Worm (Caenorhabditis elegans) whole organism, young adult: ENCODE measurements around the gene srh-295.

ENCODE experiments used
- B0336.3 ChIP-seq: fragments of 200-800 bp; sonication (Bioruptor generic); IDR thresholded peaks from 2 replicates; pipeline ENCODE4 v1.3.6; 2022; ENCODE audit warnings: missing genetic modification characterization, missing compliant biosample characterization
- D2030.7 ChIP-seq: fragments of 200-800 bp; sonication (Bioruptor generic); IDR thresholded peaks from 2 replicates; pipeline ENCODE4 v1.3.6; 2022; ENCODE audit warnings: missing genetic modification reagents, missing genetic modification characterization, missing compliant biosample characterization
- F10E7.11 ChIP-seq: sonication (generic microtip); optimal IDR thresholded peaks from 2 replicates; lab custom pipeline; 2017; ENCODE audit warnings: mild to moderate bottlenecking, missing genetic modification characterization, moderate library complexity, missing compliant biosample characterization
- F22D6.2 ChIP-seq: sonication (generic microtip); optimal IDR thresholded peaks from 2 replicates; lab custom pipeline; 2016; ENCODE audit warnings: mild to moderate bottlenecking, missing genetic modification characterization, missing compliant biosample characterization
- F33H1.4 ChIP-seq: fragments of 200-800 bp; sonication (Bioruptor generic); IDR thresholded peaks from 2 replicates; pipeline ENCODE4 v1.3.6; 2022; ENCODE audit warnings: missing genetic modification reagents, missing genetic modification characterization, missing compliant biosample characterization
- F52B5.7 ChIP-seq: sonication (generic microtip); optimal IDR thresholded peaks from 2 replicates; lab custom pipeline; 2016; ENCODE audit warnings: mild to moderate bottlenecking, missing genetic modification characterization, missing compliant biosample characterization
- T26A5.8 ChIP-seq: sonication (generic microtip); optimal IDR thresholded peaks from 2 replicates; lab custom pipeline; 2016; ENCODE audit warnings: missing genetic modification characterization, missing compliant biosample characterization
- Y95B8A.8 ChIP-seq: fragments of 200-800 bp; sonication (Bioruptor generic); IDR thresholded peaks from 2 replicates; pipeline ENCODE4 v1.3.6; 2022; ENCODE audit warnings: missing genetic modification reagents, missing genetic modification characterization, missing compliant biosample characterization
- aptf-2 ChIP-seq: fragments of 200-800 bp; sonication (Bioruptor generic); conservative IDR thresholded peaks from 2 replicates; pipeline ENCODE4 v1.3.6; 2022; ENCODE audit warnings: missing genetic modification reagents, missing genetic modification characterization, missing compliant biosample characterization
- aptf-3 ChIP-seq: fragments of 200-800 bp; sonication (Bioruptor generic); IDR thresholded peaks from 2 replicates; pipeline ENCODE4 v1.3.6; 2022; ENCODE audit warnings: missing genetic modification characterization, missing compliant biosample characterization
- atf-7 ChIP-seq: sonication (generic microtip); optimal IDR thresholded peaks from 2 replicates; lab custom pipeline; 2017; ENCODE audit warnings: mild to moderate bottlenecking, missing genetic modification characterization, missing compliant biosample characterization
- attf-3 ChIP-seq: fragments of 200-800 bp; sonication (Bioruptor generic); conservative IDR thresholded peaks from 2 replicates; pipeline ENCODE4 v1.3.6; 2022; ENCODE audit warnings: missing genetic modification reagents, missing genetic modification characterization, missing compliant biosample characterization
- attf-6 ChIP-seq: fragments of 200-800 bp; sonication (Bioruptor generic); IDR thresholded peaks from 2 replicates; pipeline ENCODE4 v1.3.6; 2022; ENCODE audit warnings: missing genetic modification reagents, missing genetic modification characterization, missing compliant biosample characterization
- bed-1 ChIP-seq: fragments of 200-800 bp; sonication (Bioruptor generic); IDR thresholded peaks from 2 replicates; pipeline ENCODE4 v1.3.6; 2022; ENCODE audit warnings: missing genetic modification reagents, missing genetic modification characterization, missing compliant biosample characterization
- bed-2 ChIP-seq: fragments of 200-800 bp; sonication (Bioruptor generic); IDR thresholded peaks from 2 replicates; pipeline ENCODE4 v1.3.6; 2022; ENCODE audit warnings: missing genetic modification reagents, missing genetic modification characterization, missing compliant biosample characterization
- cebp-1 ChIP-seq, 2 experiments: fragments of 200-800 bp in 1 of 2; sonication (Bioruptor generic) in 1 of 2; sonication (generic microtip) in 1 of 2; IDR thresholded peaks in 1 of 2; optimal IDR thresholded peaks in 1 of 2; 2 replicates each; pipeline versions ENCODE4 v1.3.6 to Lab custom; 2017 to 2022; ENCODE audit warnings: missing compliant biosample characterization in 2 of 2, missing genetic modification characterization in 2 of 2, mild to moderate bottlenecking in 1 of 2, missing genetic modification reagents in 1 of 2, moderate library complexity in 1 of 2
- ceh-100 ChIP-seq: fragments of 200-800 bp; sonication (Bioruptor generic); IDR thresholded peaks from 2 replicates; pipeline ENCODE4 v1.3.6; 2022; ENCODE audit warnings: missing genetic modification reagents, missing genetic modification characterization, missing compliant biosample characterization
- ceh-40 ChIP-seq: fragments of 200-800 bp; sonication (Bioruptor generic); IDR thresholded peaks from 2 replicates; pipeline ENCODE4 v1.3.6; 2022; ENCODE audit warnings: missing genetic modification characterization, missing compliant biosample characterization
- ceh-79 ChIP-seq: sonication (generic microtip); optimal IDR thresholded peaks from 2 replicates; lab custom pipeline; 2017; ENCODE audit warnings: mild to moderate bottlenecking, missing genetic modification characterization, missing compliant biosample characterization
- dox-1 ChIP-seq: fragments of 200-800 bp; sonication (Bioruptor generic); IDR thresholded peaks from 2 replicates; pipeline ENCODE4 v1.3.6; 2022; ENCODE audit warnings: missing genetic modification reagents, missing genetic modification characterization, missing compliant biosample characterization
- dpff-1 ChIP-seq: sonication (generic microtip); optimal IDR thresholded peaks from 2 replicates; lab custom pipeline; 2017; ENCODE audit warnings: mild to moderate bottlenecking, missing genetic modification characterization, missing compliant biosample characterization
- egl-18 ChIP-seq: fragments of 200-800 bp; sonication (Bioruptor generic); IDR thresholded peaks from 2 replicates; pipeline ENCODE4 v1.3.6; 2022; ENCODE audit warnings: missing genetic modification reagents, missing genetic modification characterization, missing compliant biosample characterization
- egl-44 ChIP-seq: fragments of 200-800 bp; sonication (Bioruptor generic); IDR thresholded peaks from 2 replicates; pipeline ENCODE4 v1.3.6; 2022; ENCODE audit warnings: missing genetic modification reagents, missing genetic modification characterization, missing compliant biosample characterization
- egrh-3 ChIP-seq: fragments of 200-800 bp; sonication (Bioruptor generic); IDR thresholded peaks from 2 replicates; pipeline ENCODE4 v1.3.6; 2022; ENCODE audit warnings: missing genetic modification reagents, missing genetic modification characterization, missing compliant biosample characterization
- ets-4 ChIP-seq: fragments of 200-800 bp; sonication (Bioruptor generic); optimal IDR thresholded peaks from 2 replicates; lab custom pipeline; 2018; ENCODE audit warnings: mild to moderate bottlenecking, missing genetic modification characterization, missing compliant biosample characterization
- hlh-26 ChIP-seq: fragments of 200-800 bp; sonication (Bioruptor generic); conservative IDR thresholded peaks from 2 replicates; pipeline ENCODE4 v1.3.6; 2022; ENCODE audit warnings: missing genetic modification reagents, missing genetic modification characterization, missing compliant biosample characterization
- hrde-1 ChIP-seq: sonication (generic microtip); optimal IDR thresholded peaks from 2 replicates; lab custom pipeline; 2016; ENCODE audit warnings: missing genetic modification characterization, mild to moderate bottlenecking, missing compliant biosample characterization, moderate library complexity, missing genotype, missing genetic modification reagents, borderline replicate concordance
- hsf-1 ChIP-seq: fragments of 200-800 bp; sonication (Bioruptor generic); IDR thresholded peaks from 2 replicates; pipeline ENCODE4 v1.3.6; 2022; ENCODE audit warnings: missing genetic modification reagents, missing genetic modification characterization, missing compliant biosample characterization
- let-607 ChIP-seq, 2 experiments: fragments of 200-800 bp in 1 of 2; sonication (Bioruptor generic) in 1 of 2; sonication (generic microtip) in 1 of 2; optimal IDR thresholded peaks; 2 replicates each; lab custom pipeline; 2016 to 2018; ENCODE audit warnings: mild to moderate bottlenecking in 2 of 2, missing compliant biosample characterization in 2 of 2, missing genetic modification characterization in 2 of 2, moderate library complexity in 2 of 2, missing genotype in 1 of 2
- lin-35 ChIP-seq, 3 experiments: fragments of 150-350 bp in 2 of 3; sonication (generic microtip) in 1 of 3; optimal IDR thresholded peaks; 2 replicates each; lab custom pipeline; 2014 to 2018; ENCODE audit warnings: missing biosample characterization in 3 of 3, missing genetic modification characterization in 3 of 3, missing genetic modification reagents in 3 of 3
- lin-54 ChIP-seq: fragments of 200-800 bp; sonication (Bioruptor generic); optimal IDR thresholded peaks from 2 replicates; lab custom pipeline; 2018; ENCODE audit warnings: mild to moderate bottlenecking, missing genetic modification characterization, missing compliant biosample characterization
- lir-1 ChIP-seq: fragments of 200-800 bp; sonication (Bioruptor generic); conservative IDR thresholded peaks from 2 replicates; pipeline ENCODE4 v1.3.6; 2022; ENCODE audit warnings: missing genetic modification reagents, missing genetic modification characterization, missing compliant biosample characterization
- madf-10 ChIP-seq: sonication (generic microtip); optimal IDR thresholded peaks from 2 replicates; lab custom pipeline; 2016; ENCODE audit warnings: mild to moderate bottlenecking, missing genetic modification characterization, missing compliant biosample characterization
- madf-3 ChIP-seq: fragments of 200-800 bp; sonication (Bioruptor generic); IDR thresholded peaks from 2 replicates; pipeline ENCODE4 v1.3.6; 2022; ENCODE audit warnings: missing genetic modification reagents, missing genetic modification characterization, missing compliant biosample characterization
- madf-6 ChIP-seq: fragments of 200-800 bp; sonication (Bioruptor generic); IDR thresholded peaks from 2 replicates; pipeline ENCODE4 v1.3.6; 2022; ENCODE audit warnings: missing genetic modification reagents, missing genetic modification characterization, missing compliant biosample characterization
- nhr-179 ChIP-seq: sonication (generic microtip); optimal IDR thresholded peaks from 2 replicates; lab custom pipeline; 2016; ENCODE audit warnings: mild to moderate bottlenecking, missing genetic modification characterization, missing compliant biosample characterization
- nhr-80 ChIP-seq: sonication (generic microtip); optimal IDR thresholded peaks from 2 replicates; lab custom pipeline; 2016; ENCODE audit warnings: missing genetic modification characterization, missing compliant biosample characterization
- pbrm-1 ChIP-seq: fragments of 200-800 bp; sonication (Bioruptor generic); IDR thresholded peaks from 2 replicates; pipeline ENCODE4 v1.3.6; 2022; ENCODE audit warnings: missing genetic modification reagents, missing genetic modification characterization, missing compliant biosample characterization
- pha-4 ChIP-seq: fragments of 150-350 bp; sonication (generic microtip); optimal IDR thresholded peaks from 2 replicates; lab custom pipeline; 2014; ENCODE audit warnings: missing biosample characterization, missing genetic modification reagents, missing genetic modification characterization
- rcor-1 ChIP-seq: fragments of 200-800 bp; sonication (Bioruptor generic); IDR thresholded peaks from 2 replicates; pipeline ENCODE4 v1.3.6; 2022; ENCODE audit warnings: missing genetic modification reagents, missing genetic modification characterization, missing compliant biosample characterization
- sdz-38 ChIP-seq: sonication (generic microtip); optimal IDR thresholded peaks from 2 replicates; lab custom pipeline; 2016; ENCODE audit warnings: missing genotype, missing genetic modification characterization, missing compliant biosample characterization
- xnd-1 ChIP-seq: sonication (generic microtip); optimal IDR thresholded peaks from 2 replicates; lab custom pipeline; 2016; ENCODE audit warnings: missing genotype, missing genetic modification reagents, missing genetic modification characterization, missing compliant biosample characterization
- ztf-22 ChIP-seq: fragments of 200-800 bp; sonication (Bioruptor generic); optimal IDR thresholded peaks from 2 replicates; lab custom pipeline; 2018; ENCODE audit warnings: mild to moderate bottlenecking, missing genetic modification characterization, moderate library complexity, missing compliant biosample characterization

Gene srh-295

ce11 chrV:15293865-15294264 lies 36.5 kb upstream of the srh-295 start, which contains the start of gene str-96:
Gene str-96 (minus strand): TSS chrV:15293965.
- TF ChIP-seq nhr-179 (no peak), hlh-26 (GFP tag; lab: Robert Waterston, UW) (no peak), sdz-38 (no peak), bed-1 (no peak), xnd-1 (tag; lab: Kevin White, UChicago) (no peak), F22D6.2 (tag; lab: Kevin White, UChicago) (no peak), cebp-1 (GFP tag; IDR thresholded peaks at IDR 0.05; lab: Robert Waterston, UW) (no peak), cebp-1 (tag; optimal IDR thresholded peaks at IDR 0.05; lab: Kevin White, UChicago) (no peak), lir-1 (no peak), egl-18 (GFP tag; lab: Robert Waterston, UW) (no peak), B0336.3 (GFP tag; lab: Robert Waterston, UW) (no peak), aptf-2 (GFP tag; lab: Robert Waterston, UW) (no peak)

- TF ChIP-seq egl-44 (peak; percentile 29; the same call in 1 of the 2 replicates), madf-6 (GFP tag; lab: Robert Waterston, UW) (peak; percentile 50), hsf-1 (peak; percentile 96), dox-1 (peak; percentile 77), egrh-3 (GFP tag; lab: Robert Waterston, UW) (0 out of 2 replicates have a peak, but pooled peaks have one; percentile 19), ceh-40 (peak; percentile 63; the same call in 1 of the 2 replicates), ceh-100 (GFP tag; lab: Robert Waterston, UW) (peak; percentile 53)
These were observed 35.0 kb upstream of the srh-295 start for ce11 chrV:15295436-15295835.

- no peak for TF ChIP-seq pbrm-1 (GFP tag; lab: Robert Waterston, UW)
- TF ChIP-seq attf-6 (GFP tag; lab: Robert Waterston, UW), result no peak
- TF ChIP-seq bed-2 (GFP tag; lab: Robert Waterston, UW), result no peak
- TF ChIP-seq F33H1.4 (GFP tag; lab: Robert Waterston, UW), result no peak
- TF ChIP-seq nhr-80 (tag; lab: Kevin White, UChicago), result peak; percentile 97
- TF ChIP-seq ets-4, result peak; percentile 83
- TF ChIP-seq aptf-3 (GFP tag; lab: Robert Waterston, UW), result no peak
- TF ChIP-seq D2030.7, result no peak
- no peak for TF ChIP-seq let-607 (tag; optimal IDR thresholded peaks at IDR 0.05; lab: Kevin White, UChicago)
- TF ChIP-seq lin-35 (GFP tag; optimal IDR thresholded peaks at IDR 0.05; lab: Kevin White, UChicago), result no peak
- no peak for TF ChIP-seq dpff-1 (tag; lab: Kevin White, UChicago)
- TF ChIP-seq madf-3 (GFP tag; lab: Robert Waterston, UW), result no peak
- no peak for TF ChIP-seq egrh-3 (GFP tag; lab: Robert Waterston, UW)
- no peak for TF ChIP-seq F10E7.11 (tag; lab: Kevin White, UChicago)
- no peak for TF ChIP-seq lir-1
- no peak for TF ChIP-seq Y95B8A.8 (GFP tag; lab: Robert Waterston, UW)
- TF ChIP-seq rcor-1 (GFP tag; lab: Robert Waterston, UW), result no peak
- TF ChIP-seq ceh-79 (tag; lab: Kevin White, UChicago), result no peak
- no peak for TF ChIP-seq F52B5.7 (tag; lab: Kevin White, UChicago)
- peak; percentile 69 for TF ChIP-seq atf-7
- TF ChIP-seq hrde-1 (tag; lab: Kevin White, UChicago), result no peak
- peak; percentile 88 for TF ChIP-seq ztf-22
- peak; percentile 24 for TF ChIP-seq madf-10 (tag; lab: Kevin White, UChicago)
- peak; percentile 23 for TF ChIP-seq pha-4 (tag; lab: Kevin White, UChicago)
- no peak for TF ChIP-seq attf-3 (GFP tag; lab: Robert Waterston, UW)
- no peak for TF ChIP-seq sdz-38
- TF ChIP-seq lin-54 (GFP tag; lab: Kevin White, UChicago), result no peak
- TF ChIP-seq T26A5.8 (tag; lab: Kevin White, UChicago), result no peak
These were observed 31.8 kb upstream of the srh-295 start, which contains the start of gene cpr-3 for ce11 chrV:15298597-15298996. Gene cpr-3 (minus strand): TSS chrV:15298700.
